Fruit fly (Drosophila melanogaster): ENCODE measurements around the gene Nasp.

dm6 chr3R:8793726-8794125, 46.1 kb downstream of the Nasp start:
- no peak for TF ChIP-seq Hr78 (GFP tag; optimal IDR thresholded peaks at IDR 0.05)
- no peak for TF ChIP-seq CG32264 (GFP tag; optimal IDR thresholded peaks at IDR 0.05)
- no peak for TF ChIP-seq h (GFP tag; optimal IDR thresholded peaks at IDR 0.05)
- TF ChIP-seq dsf (GFP tag; optimal IDR thresholded peaks at IDR 0.05; ENCODE audit: borderline replicate concordance), result no peak
- TF ChIP-seq sage (GFP tag; optimal IDR thresholded peaks at IDR 0.05), result no peak
- TF ChIP-seq lola (GFP tag; optimal IDR thresholded peaks at IDR 0.05), result no peak
- TF ChIP-seq Jra (GFP tag; optimal IDR thresholded peaks at IDR 0.05), result no peak
- no peak for TF ChIP-seq usp (GFP tag; optimal IDR thresholded peaks at IDR 0.05)

Data from whole organism, wandering third instar larva.